Worm (Caenorhabditis elegans) whole organism, mixed stage, embryonic: ENCODE data around the gene mrp-5.
A peak's percentile ranks its signal among the peaks of the same experiment; 100 is the strongest.

ENCODE experiments used
- M03D4.4 ChIP-seq: sonication (generic microtip); optimal IDR thresholded peaks from 2 replicates; lab custom pipeline; 2017; ENCODE audit warnings: mild to moderate bottlenecking, missing genetic modification characterization, missing compliant biosample characterization
- bed-3 ChIP-seq: fragments of 200-800 bp; sonication (Bioruptor generic); optimal IDR thresholded peaks from 3 replicates; lab custom pipeline; 2018; ENCODE audit warnings: mild to moderate bottlenecking, missing genetic modification characterization, moderate library complexity, missing compliant biosample characterization
- blmp-1 ChIP-seq: fragments of 150-350 bp; optimal IDR thresholded peaks from 2 replicates; lab custom pipeline; 2014; ENCODE audit warnings: missing biosample characterization, missing genetic modification characterization
- ceh-39 ChIP-seq: fragments of 150-350 bp; optimal IDR thresholded peaks from 2 replicates; lab custom pipeline; 2014; ENCODE audit warnings: missing biosample characterization, missing genetic modification characterization
- ceh-43 ChIP-seq: fragments of 200-800 bp; sonication (Bioruptor generic); optimal IDR thresholded peaks from 2 replicates; lab custom pipeline; 2018; ENCODE audit warnings: mild to moderate bottlenecking, missing genetic modification characterization, moderate library complexity, missing compliant biosample characterization
- ceh-83 ChIP-seq: fragments of 200-800 bp; sonication (Bioruptor generic); optimal IDR thresholded peaks from 2 replicates; lab custom pipeline; 2018; ENCODE audit warnings: mild to moderate bottlenecking, missing genetic modification characterization, missing compliant biosample characterization
- ces-1 ChIP-seq: fragments of 150-350 bp; optimal IDR thresholded peaks from 2 replicates; lab custom pipeline; 2014; ENCODE audit warnings: missing biosample characterization, missing genetic modification reagents, missing genetic modification characterization
- cnd-1 ChIP-seq: fragments of 200-800 bp; sonication (Bioruptor generic); optimal IDR thresholded peaks from 2 replicates; lab custom pipeline; 2018; ENCODE audit warnings: mild to moderate bottlenecking, missing genetic modification characterization, missing compliant biosample characterization
- drap-1 ChIP-seq: fragments of 200-800 bp; sonication (Bioruptor generic); optimal IDR thresholded peaks from 3 replicates; lab custom pipeline; 2018; ENCODE audit warnings: mild to moderate bottlenecking, missing genetic modification characterization, missing compliant biosample characterization
- elt-3 ChIP-seq: fragments of 150-350 bp; optimal IDR thresholded peaks from 2 replicates; lab custom pipeline; 2014; ENCODE audit warnings: missing biosample characterization, missing genetic modification characterization
- hlh-1 ChIP-seq: fragments of 150-350 bp; optimal IDR thresholded peaks from 2 replicates; lab custom pipeline; 2014; ENCODE audit warnings: missing biosample characterization, missing genetic modification reagents, missing genetic modification characterization
- lin-13 ChIP-seq: fragments of 150-350 bp; optimal IDR thresholded peaks from 2 replicates; lab custom pipeline; 2014; ENCODE audit warnings: missing biosample characterization, missing genetic modification characterization
- lin-32 ChIP-seq: fragments of 200-800 bp; sonication (Bioruptor generic); optimal IDR thresholded peaks from 2 replicates; lab custom pipeline; 2018; ENCODE audit warnings: mild to moderate bottlenecking, missing genetic modification characterization, missing compliant biosample characterization
- lsy-2 ChIP-seq: fragments of 150-350 bp; optimal IDR thresholded peaks from 2 replicates; lab custom pipeline; 2014; ENCODE audit warnings: missing biosample characterization, missing genetic modification characterization
- mab-5 ChIP-seq: fragments of 150-350 bp; optimal IDR thresholded peaks from 2 replicates; lab custom pipeline; 2014; ENCODE audit warnings: missing biosample characterization, missing genetic modification characterization
- mep-1 ChIP-seq: fragments of 150-350 bp; optimal IDR thresholded peaks from 2 replicates; lab custom pipeline; 2017; ENCODE audit warnings: missing biosample characterization, missing genetic modification reagents, missing genetic modification characterization, inconsistent platforms
- mls-2 ChIP-seq: sonication (generic microtip); optimal IDR thresholded peaks from 2 replicates; lab custom pipeline; 2016; ENCODE audit warnings: mild to moderate bottlenecking, missing genetic modification characterization, moderate library complexity, missing compliant biosample characterization
- nhr-12 ChIP-seq: fragments of 150-350 bp; optimal IDR thresholded peaks from 2 replicates; lab custom pipeline; 2014; ENCODE audit warnings: missing biosample characterization, missing genetic modification characterization
- nhr-2 ChIP-seq: fragments of 150-350 bp; optimal IDR thresholded peaks from 2 replicates; lab custom pipeline; 2014; ENCODE audit warnings: missing biosample characterization, missing genetic modification characterization
- nhr-28 ChIP-seq: fragments of 150-350 bp; optimal IDR thresholded peaks from 2 replicates; lab custom pipeline; 2014; ENCODE audit warnings: missing biosample characterization, missing genetic modification characterization
- nhr-76 ChIP-seq: sonication (generic microtip); optimal IDR thresholded peaks from 2 replicates; lab custom pipeline; 2017; ENCODE audit warnings: missing biosample characterization, missing genetic modification characterization
- pha-4 ChIP-seq: fragments of 150-350 bp; optimal IDR thresholded peaks from 2 replicates; lab custom pipeline; 2018; ENCODE audit warnings: missing biosample characterization, missing genetic modification reagents, missing genetic modification characterization
- sem-2 ChIP-seq: fragments of 200-800 bp; sonication (Bioruptor generic); optimal IDR thresholded peaks from 2 replicates; lab custom pipeline; 2018; ENCODE audit warnings: mild to moderate bottlenecking, missing genetic modification characterization, missing compliant biosample characterization
- snpc-4 ChIP-seq: fragments of 150-350 bp; optimal IDR thresholded peaks from 2 replicates; lab custom pipeline; 2014; ENCODE audit warnings: missing biosample characterization, missing genetic modification characterization
- sptf-1 ChIP-seq: sonication (generic microtip); optimal IDR thresholded peaks from 2 replicates; lab custom pipeline; 2017; ENCODE audit warnings: mild to moderate bottlenecking, missing genetic modification characterization, moderate library complexity, missing compliant biosample characterization
- tbx-8 ChIP-seq: fragments of 200-800 bp; sonication (Bioruptor generic); optimal IDR thresholded peaks from 2 replicates; lab custom pipeline; 2018; ENCODE audit warnings: mild to moderate bottlenecking, missing genetic modification characterization, moderate library complexity, missing compliant biosample characterization
- unc-120 ChIP-seq: sonication (generic microtip); optimal IDR thresholded peaks from 2 replicates; lab custom pipeline; 2017; ENCODE audit warnings: missing genetic modification characterization, missing compliant biosample characterization; ENCODE audit not compliant: poor library complexity, severe bottlenecking
- unc-39 ChIP-seq: fragments of 150-350 bp; optimal IDR thresholded peaks from 2 replicates; lab custom pipeline; 2014; ENCODE audit warnings: missing biosample characterization, missing genetic modification characterization
- unc-62 ChIP-seq: fragments of 150-350 bp; optimal IDR thresholded peaks from 2 replicates; lab custom pipeline; 2014; ENCODE audit warnings: missing biosample characterization, missing genetic modification reagents, missing genetic modification characterization
- zip-8 ChIP-seq: fragments of 150-350 bp; optimal IDR thresholded peaks from 2 replicates; lab custom pipeline; 2014; ENCODE audit warnings: missing biosample characterization, missing genetic modification characterization
- ztf-11 ChIP-seq: fragments of 150-350 bp; optimal IDR thresholded peaks from 2 replicates; lab custom pipeline; 2014; ENCODE audit warnings: missing biosample characterization, missing genetic modification characterization

mrp-5 gene

ce11 chrX:14946217-14946463 lies at the start of gene mrp-5:
Gene mrp-5, minus strand, starts transcription at chrX:14946317.
- TF ChIP-seq unc-39 (tag; lab: Kevin White, UChicago) (no peak), hlh-1 (no peak), ceh-39 (tag; lab: Kevin White, UChicago) (no peak), sem-2 (GFP tag; lab: Kevin White, UChicago) (no peak), ceh-83 (GFP tag; lab: Kevin White, UChicago) (no peak), cnd-1 (tag; lab: Kevin White, UChicago) (no peak), ces-1 (GFP tag; lab: Kevin White, UChicago) (no peak), pha-4 (tag; lab: Kevin White, UChicago) (no peak), unc-120 (tag; lab: Kevin White, UChicago) (no peak), tbx-8 (GFP tag; lab: Kevin White, UChicago) (no peak), M03D4.4 (no peak), drap-1 (GFP tag; lab: Kevin White, UChicago) (no peak), lin-13 (tag; lab: Kevin White, UChicago) (no peak), mls-2 (no peak), mab-5 (no peak), unc-62 (GFP tag; lab: Kevin White, UChicago) (no peak), bed-3 (GFP tag; lab: Kevin White, UChicago) (no peak)

ce11 chrX:14993744-14994143 lies 47.6 kb upstream of the mrp-5 start:
- TF ChIP-seq ces-1 (GFP tag; lab: Kevin White, UChicago) (peak; percentile 79), drap-1 (GFP tag; lab: Kevin White, UChicago) (no peak)
- TF ChIP-seq, all 35 proteins: peak for 1

- TF ChIP-seq drap-1 (GFP tag; lab: Kevin White, UChicago) (no peak), unc-120 (tag; lab: Kevin White, UChicago) (no peak), ceh-83 (GFP tag; lab: Kevin White, UChicago) (no peak), M03D4.4 (no peak), sptf-1 (no peak), nhr-28 (tag; lab: Kevin White, UChicago) (no peak), nhr-12 (tag; lab: Kevin White, UChicago) (no peak), zip-8 (no peak), snpc-4 (tag; lab: Kevin White, UChicago) (no peak)
These were observed 45.2 kb upstream of the mrp-5 start, which contains the start of gene iglr-1 for ce11 chrX:14991280-14991679. Gene iglr-1, minus strand, starts transcription at chrX:14991380.

ce11 chrX:14988160-14988559 lies 42.0 kb upstream of the mrp-5 start:
- TF ChIP-seq lin-13 (tag; lab: Kevin White, UChicago): no peak
- no peak for TF ChIP-seq tbx-8 (GFP tag; lab: Kevin White, UChicago)
- TF ChIP-seq elt-3 (tag; lab: Kevin White, UChicago): no peak
- TF ChIP-seq unc-62 (GFP tag; lab: Kevin White, UChicago): no peak
- no peak for TF ChIP-seq mls-2
- TF ChIP-seq bed-3 (GFP tag; lab: Kevin White, UChicago): no peak
- no peak for TF ChIP-seq nhr-2 (tag; lab: Kevin White, UChicago)
- TF ChIP-seq ceh-43: no peak
- TF ChIP-seq blmp-1 (tag; lab: Kevin White, UChicago): no peak

ce11 chrX:14983274-14983673 lies 37.2 kb upstream of the mrp-5 start, which contains the start of gene rbg-1:
Gene rbg-1, plus strand, starts transcription at chrX:14983533.
- TF ChIP-seq sptf-1: peak; percentile 64
- no peak for TF ChIP-seq lin-32
- no peak for TF ChIP-seq cnd-1 (tag; lab: Kevin White, UChicago)
- peak; percentile 75 for TF ChIP-seq mep-1 (tag; lab: Kevin White, UChicago)
- peak; percentile 53 for TF ChIP-seq ces-1 (GFP tag; lab: Kevin White, UChicago)
- TF ChIP-seq nhr-76 (tag; lab: Kevin White, UChicago): no peak
- TF ChIP-seq mab-5: no peak
- TF ChIP-seq tbx-8 (GFP tag; lab: Kevin White, UChicago): no peak
- TF ChIP-seq unc-39 (tag; lab: Kevin White, UChicago): no peak
- peak; percentile 63 for TF ChIP-seq ceh-39 (tag; lab: Kevin White, UChicago)
- TF ChIP-seq blmp-1 (tag; lab: Kevin White, UChicago): no peak
- no peak for TF ChIP-seq M03D4.4
- no peak for TF ChIP-seq sem-2 (GFP tag; lab: Kevin White, UChicago)
- peak; percentile 92 for TF ChIP-seq pha-4 (tag; lab: Kevin White, UChicago)
- peak; percentile 41 for TF ChIP-seq lsy-2 (tag; lab: Kevin White, UChicago)
- peak; percentile 74 for TF ChIP-seq lin-13 (tag; lab: Kevin White, UChicago)
- TF ChIP-seq ztf-11 (tag; lab: Kevin White, UChicago): no peak
